Worm (Caenorhabditis elegans) whole organism, dauer: Measurements from ENCODE around the gene clc-7.

Experiments used
- unc-62 ChIP-seq: sonication (generic microtip); optimal IDR thresholded peaks from 2 replicates; lab custom pipeline; 2017; ENCODE audit warnings: missing biosample characterization, missing genetic modification reagents, missing genetic modification characterization

clc-7 gene

DNA sequence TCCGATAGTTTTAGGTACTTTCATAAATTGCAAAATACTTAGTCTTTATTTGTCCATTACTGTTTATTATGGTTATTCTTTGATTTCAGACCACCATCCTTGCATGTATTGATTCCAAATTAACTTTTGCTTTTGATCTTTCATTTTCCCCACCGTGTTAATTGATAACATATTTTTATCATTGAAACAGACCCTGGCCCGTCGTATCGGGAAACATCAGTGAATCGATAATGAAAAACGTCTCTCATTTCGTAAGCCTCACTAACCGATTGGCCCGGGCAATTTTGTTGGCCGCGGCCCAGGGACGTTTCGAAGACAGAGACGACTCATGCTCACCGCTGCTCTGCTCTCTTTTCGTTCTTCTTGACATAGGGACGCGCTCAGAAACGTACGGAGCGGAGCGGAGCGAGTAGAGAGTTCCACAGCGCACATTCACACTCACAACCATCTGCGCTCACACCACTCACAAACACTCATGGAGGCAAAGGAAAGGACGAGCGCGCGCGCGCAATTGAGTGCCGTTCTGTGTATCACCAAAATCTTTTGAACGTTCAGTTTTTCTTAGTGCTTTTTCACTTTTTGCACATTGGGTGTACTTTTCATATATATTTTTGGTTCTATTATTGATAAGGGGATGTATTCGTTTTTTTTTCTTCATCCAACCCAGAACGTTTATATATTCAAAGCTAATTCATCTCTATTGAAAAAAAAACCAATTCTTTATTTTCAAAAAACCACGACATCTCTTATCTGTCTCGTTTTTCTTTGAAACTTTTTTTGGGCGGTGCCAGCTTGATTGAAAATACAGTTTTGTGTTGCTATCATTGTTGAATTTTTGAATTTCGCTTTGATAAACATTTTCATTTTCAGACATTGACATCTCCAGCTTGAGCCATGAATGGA is 3.9 kb upstream of the clc-7 start, which contains the start of gene C24H10.2:
Gene C24H10.2, plus strand, starts transcription at position 853 of the 903 bp plus-strand sequence.
- TF ChIP-seq unc-62 (GFP tag; lab: Kevin White, UChicago): no peak

DNA sequence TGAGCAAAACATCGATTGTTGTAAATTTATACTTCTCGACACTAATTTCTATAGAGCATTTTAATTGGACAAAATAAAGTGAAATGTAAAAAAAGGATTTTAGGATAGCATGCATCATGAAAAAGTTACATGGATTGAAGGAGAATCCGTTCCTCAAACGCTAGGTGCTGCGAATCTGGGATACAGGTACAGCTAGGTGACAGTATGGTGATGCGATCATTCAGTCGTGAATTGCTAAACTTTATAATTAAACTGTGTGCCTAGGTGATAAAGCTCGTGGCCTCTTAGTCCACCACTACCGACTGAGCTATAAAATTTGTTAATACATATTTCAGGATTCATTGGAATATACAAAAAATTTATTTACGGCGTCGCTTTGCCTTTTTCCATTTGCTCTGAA is 1.3 kb upstream of the clc-7 start:
- TF ChIP-seq unc-62 (GFP tag; lab: Kevin White, UChicago): no peak

DNA sequence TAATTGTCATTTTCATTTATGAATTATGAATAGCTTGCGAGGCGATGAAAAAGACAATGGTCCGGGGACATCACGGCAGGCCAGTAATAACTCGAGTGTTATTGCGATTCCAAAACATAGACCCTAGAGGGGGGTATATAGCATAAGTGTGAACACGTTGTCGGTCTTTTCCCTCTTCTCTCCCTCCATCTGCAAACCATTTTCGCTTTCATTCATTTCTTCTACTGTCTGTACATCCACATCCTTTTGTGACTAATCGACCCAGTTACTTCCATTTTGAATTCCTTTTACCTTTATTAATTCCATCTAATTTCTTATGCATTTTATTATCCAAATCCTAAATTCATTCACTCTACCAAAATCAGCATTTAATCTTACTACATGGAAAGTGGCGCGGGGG is 3.1 kb downstream of the clc-7 start:
- TF ChIP-seq unc-62 (GFP tag; lab: Kevin White, UChicago): no peak

DNA sequence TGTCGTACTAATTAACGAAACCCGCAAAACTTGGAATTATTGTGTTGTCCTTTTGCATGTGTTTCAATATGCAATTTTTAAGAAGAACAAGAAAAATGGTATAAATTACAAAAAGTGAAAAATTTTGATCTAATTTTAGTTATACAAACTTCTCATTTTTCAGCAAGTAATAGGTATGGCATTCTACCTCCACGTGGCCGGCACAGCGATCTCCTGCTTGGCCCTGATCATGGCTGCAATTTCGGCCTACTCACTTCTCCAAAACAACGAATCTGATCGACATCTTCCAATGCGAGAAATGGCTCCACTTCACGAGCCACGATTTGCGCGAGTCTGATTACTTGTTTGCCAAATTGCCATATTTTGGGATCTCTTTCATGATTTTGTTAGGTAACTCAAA is 6.0 kb downstream of the clc-7 start:
- TF ChIP-seq unc-62 (GFP tag; lab: Kevin White, UChicago): no peak

DNA sequence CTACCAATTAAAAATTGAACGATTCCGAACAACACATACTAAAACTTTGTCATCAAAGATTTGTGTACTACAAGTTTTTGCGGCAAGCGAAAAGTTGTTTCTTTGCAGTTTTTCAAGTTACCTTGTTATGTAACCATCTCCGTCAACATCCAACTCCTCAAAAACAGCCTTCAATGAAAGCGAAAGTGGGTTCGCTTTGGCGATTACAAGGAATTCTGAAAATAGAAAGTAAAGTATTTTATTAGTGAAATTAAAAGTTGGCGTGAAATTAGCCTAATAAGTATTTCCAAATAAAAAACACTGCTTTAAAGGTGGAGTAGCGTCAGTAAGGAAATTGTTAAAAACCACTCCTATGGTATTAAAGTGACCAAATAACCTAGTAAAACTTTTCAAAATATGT is 7.6 kb downstream of the clc-7 start:
- TF ChIP-seq unc-62 (GFP tag; lab: Kevin White, UChicago): no peak

DNA sequence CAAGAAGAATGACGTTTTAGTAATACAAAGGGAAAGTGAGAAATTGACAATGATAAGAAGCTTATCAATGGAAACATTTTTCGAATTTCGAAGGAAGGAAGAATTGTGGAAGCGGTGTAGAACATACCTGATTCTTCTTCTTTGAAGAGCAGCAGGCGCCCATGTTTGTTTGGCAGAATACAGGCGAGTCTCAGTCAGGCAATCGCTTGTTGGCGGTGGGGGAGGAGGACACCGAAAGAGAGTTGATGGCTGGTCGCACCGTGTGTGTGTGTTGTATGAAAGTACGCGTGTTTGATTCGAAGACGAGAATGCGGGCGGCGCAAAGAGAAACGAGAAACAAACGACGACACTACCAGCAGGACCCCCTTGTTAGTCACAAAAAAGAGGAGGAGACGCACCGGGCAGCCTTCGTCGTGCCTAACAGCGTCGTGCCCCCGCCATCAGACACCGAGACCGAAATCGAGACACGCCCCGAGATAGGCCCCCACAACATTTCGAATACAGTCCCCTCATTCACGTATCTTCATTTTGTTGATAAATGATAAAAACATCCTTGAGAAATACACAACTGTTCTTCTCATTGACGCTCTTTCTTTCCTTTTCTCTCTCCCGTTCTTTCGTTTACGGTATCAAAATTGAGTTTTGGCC is 9.9 kb downstream of the clc-7 start, which contains the start of gene cal-5:
Gene cal-5, minus strand, starts transcription at position 266 of the 648 bp plus-strand sequence.
- no peak for TF ChIP-seq unc-62 (GFP tag; lab: Kevin White, UChicago)

DNA sequence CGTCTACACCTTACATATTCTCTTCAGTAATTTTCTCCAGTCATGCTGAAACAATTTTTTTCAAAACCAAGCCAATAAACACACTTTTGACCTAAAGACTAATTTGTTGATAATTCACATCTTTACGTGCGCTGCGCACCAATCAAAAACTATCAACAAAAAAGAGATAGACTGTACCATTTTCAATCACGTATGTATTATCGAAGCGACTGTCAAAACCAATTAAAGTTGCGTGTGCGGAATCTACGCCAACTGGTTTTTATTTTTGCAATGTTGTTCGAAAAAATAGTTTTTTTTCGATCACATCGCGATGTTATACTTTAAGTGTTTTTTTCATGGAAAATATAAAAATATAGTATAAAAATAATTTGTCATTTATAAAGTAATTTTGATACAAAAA is 11.4 kb downstream of the clc-7 start:
- TF ChIP-seq unc-62 (GFP tag; lab: Kevin White, UChicago): no peak

DNA sequence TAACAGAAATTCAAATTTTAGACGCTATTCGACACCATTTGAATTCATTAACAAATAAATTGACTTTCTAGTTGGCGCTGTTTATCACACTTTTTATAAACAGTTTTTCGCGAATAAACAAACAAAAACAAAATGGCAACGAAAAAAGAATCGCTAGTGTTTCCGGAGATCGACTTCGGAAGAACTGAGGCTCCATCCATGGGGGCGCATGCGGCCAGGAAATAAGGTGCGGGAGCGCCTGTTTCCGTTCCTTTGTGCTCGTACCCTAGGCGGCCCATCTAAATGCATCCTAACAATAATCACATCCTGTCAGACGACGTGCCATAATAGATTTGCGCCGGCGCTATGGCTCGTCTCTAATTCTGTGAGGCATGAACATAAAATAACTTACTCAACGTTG is 16.2 kb downstream of the clc-7 start:
- TF ChIP-seq unc-62 (GFP tag; lab: Kevin White, UChicago): no peak

DNA sequence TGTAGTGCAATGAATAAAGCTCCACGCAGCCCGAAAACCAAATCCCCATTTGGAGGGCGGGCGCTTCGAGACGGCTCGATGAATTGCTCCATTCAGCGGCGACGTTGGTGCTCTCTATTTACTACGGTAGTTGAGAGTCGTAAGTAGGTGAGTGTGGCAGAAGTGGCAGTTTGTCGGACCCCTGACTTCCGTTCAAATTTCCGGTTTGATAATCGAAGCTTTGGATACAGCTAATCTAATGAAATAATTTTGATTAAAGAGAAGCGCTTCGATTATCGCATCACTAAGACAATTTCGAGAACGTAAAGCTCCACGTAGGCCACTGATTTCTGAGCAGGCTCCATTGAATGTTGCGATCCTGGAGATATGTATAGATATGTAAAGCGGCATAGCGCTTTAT is 16.6 kb downstream of the clc-7 start, which contains the start of gene ets-5:
Gene ets-5, minus strand, starts transcription at position 32 of the 400 bp plus-strand sequence.
- no peak for TF ChIP-seq unc-62 (GFP tag; lab: Kevin White, UChicago)

DNA sequence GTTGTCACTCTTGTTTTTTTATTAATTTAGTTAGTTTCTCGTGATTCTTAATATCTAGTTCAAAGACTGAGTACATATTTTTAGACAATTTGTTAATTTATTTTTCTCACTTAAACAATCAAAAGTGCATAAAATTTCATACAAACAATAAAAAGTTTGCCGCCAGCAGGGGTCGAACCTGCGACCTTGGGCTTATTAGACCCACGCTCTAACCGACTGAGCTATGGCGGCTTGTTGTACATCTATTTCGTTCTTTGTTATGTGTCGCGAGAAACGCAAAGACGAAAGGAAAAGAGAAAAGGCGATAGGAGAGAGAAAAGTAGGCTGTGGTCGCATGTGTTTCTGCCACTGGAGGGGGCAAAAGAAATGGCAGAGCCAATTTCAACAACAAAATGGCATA is 17.6 kb downstream of the clc-7 start:
- no peak for TF ChIP-seq unc-62 (GFP tag; lab: Kevin White, UChicago)

DNA sequence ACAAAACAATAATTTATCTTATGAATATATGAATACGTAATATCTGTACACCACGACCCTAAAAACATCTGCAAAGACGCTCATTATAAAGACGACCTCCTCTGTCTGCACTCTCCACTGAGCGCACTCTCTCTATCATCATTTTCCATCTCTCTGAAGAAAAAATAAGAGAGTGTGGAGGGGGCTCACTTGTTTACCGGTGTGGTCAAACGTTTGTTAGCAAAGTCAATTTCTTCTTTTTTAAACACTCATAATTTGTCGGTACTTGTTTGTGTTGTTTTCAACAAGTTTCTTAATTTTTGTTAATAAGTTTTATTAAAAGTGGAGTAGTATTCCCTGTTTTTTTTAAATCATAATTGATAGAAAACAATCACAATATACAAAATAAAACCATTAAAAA is 18.3 kb downstream of the clc-7 start:
- no peak for TF ChIP-seq unc-62 (GFP tag; lab: Kevin White, UChicago)

DNA sequence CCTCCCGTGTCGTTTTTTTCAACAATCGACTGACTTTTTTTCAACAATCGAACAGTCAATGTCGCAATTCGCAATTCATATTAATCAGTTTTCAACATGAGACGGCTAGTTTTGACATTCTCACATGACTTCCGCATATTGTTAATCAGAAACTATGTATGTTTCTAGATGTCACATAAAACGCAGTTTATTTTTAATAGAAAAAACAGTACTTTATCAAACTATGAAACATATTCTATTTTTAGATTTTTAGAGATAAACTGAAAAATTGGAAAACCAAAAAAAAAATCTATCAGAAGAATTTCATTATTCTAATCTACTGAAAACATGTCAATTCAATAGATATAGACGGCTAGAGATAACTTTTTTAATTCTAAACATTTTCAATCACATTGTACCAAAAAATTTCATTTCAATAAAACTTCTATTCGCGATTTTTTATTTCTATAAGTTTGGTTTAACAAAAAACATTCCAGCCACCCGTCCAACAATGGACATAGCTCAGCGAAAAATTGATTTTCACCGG is 19.5 kb downstream of the clc-7 start, which contains the start of gene pnk-4:
Gene pnk-4, plus strand, starts transcription at position 476 of the 526 bp plus-strand sequence.
- TF ChIP-seq unc-62 (GFP tag; lab: Kevin White, UChicago): no peak

DNA sequence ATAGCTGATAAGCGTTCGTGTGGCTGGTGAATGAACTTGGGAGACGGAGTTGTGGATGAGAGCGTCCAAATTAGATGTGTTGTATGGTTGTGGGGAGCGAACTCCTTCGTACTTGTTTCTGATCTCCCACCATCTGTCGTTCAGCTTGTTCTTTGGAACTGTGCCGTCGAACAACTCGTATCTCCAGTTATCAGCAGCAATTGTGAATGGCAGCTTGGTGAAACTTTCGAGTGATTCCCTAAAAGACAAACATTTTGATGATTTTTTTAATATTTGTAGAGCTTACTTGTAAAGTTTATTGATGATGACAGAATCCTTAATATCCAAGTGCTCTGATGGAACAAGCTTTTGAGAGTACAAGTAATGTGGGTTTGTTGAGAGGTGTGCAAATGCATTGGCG is 26.1 kb downstream of the clc-7 start:
- TF ChIP-seq unc-62 (GFP tag; lab: Kevin White, UChicago): no peak

DNA sequence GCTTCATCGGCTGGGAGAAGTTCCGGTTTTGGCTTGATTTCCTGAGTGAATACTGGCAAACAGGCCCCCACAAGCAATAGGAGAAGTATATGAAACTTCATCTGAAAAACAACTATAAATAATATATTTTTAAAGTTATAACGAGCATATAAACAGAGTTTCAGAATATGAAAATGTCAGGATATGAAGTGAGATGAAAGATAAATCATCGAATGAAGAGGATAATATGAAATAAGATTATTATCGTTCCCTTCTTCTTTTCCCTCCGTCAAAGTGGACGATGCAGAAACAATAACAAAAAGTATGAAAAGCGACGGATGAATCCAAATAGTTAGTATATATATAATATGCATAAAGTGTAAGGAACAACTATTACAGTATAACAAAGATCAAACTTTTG is 29.1 kb downstream of the clc-7 start, which contains the start of gene acn-1:
Gene acn-1, minus strand, starts transcription at position 101 of the 400 bp plus-strand sequence.
- TF ChIP-seq unc-62 (GFP tag; lab: Kevin White, UChicago): no peak

DNA sequence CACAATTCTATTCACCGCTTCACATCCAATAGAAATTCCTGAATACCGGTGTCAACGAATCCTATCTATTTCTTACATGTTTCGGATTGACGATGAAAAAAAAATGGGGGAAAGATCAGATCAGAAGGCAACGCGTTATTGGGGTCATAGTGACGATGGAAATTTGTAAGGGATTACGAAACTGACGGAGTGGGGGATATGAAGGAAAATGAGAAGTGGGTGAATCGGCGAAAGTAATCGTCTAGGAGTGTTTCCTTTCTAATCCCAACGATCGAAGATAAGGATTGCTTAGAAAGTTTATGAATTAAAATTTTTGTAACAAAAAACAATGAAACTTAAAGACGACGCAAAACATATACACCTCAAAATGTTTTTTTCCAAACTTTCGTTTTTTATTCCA is 31.0 kb downstream of the clc-7 start:
- TF ChIP-seq unc-62 (GFP tag; lab: Kevin White, UChicago): no peak
